Worm (Caenorhabditis elegans) whole organism, early embryonic: ENCODE measurements around the gene srg-57.

Source experiments
- ama-1 ChIP-seq: fragments of 150-350 bp; optimal IDR thresholded peaks from 2 replicates; lab custom pipeline; 2014
- ceh-36 ChIP-seq: sonication (generic microtip); optimal IDR thresholded peaks from 2 replicates; lab custom pipeline; 2016; ENCODE audit warnings: missing genetic modification characterization, inconsistent platforms, missing compliant biosample characterization
- ets-7 ChIP-seq: sonication (generic microtip); optimal IDR thresholded peaks from 2 replicates; lab custom pipeline; 2016; ENCODE audit warnings: missing genotype, missing genetic modification characterization, missing compliant biosample characterization
- scrt-1 ChIP-seq: fragments of 200-800 bp; sonication (Bioruptor generic); IDR thresholded peaks from 2 replicates; pipeline ENCODE4 v1.3.6; 2022; ENCODE audit warnings: missing genetic modification characterization, missing compliant biosample characterization
- sea-1 ChIP-seq: fragments of 200-800 bp; sonication (Bioruptor generic); conservative IDR thresholded peaks from 2 replicates; pipeline ENCODE4 v1.3.6; 2022; ENCODE audit warnings: missing genetic modification characterization, missing compliant biosample characterization
- tbx-11 ChIP-seq: fragments of 200-800 bp; sonication (Bioruptor generic); IDR thresholded peaks from 2 replicates; pipeline ENCODE4 v1.3.6; 2022; ENCODE audit warnings: missing genetic modification characterization, missing compliant biosample characterization

DNA sequence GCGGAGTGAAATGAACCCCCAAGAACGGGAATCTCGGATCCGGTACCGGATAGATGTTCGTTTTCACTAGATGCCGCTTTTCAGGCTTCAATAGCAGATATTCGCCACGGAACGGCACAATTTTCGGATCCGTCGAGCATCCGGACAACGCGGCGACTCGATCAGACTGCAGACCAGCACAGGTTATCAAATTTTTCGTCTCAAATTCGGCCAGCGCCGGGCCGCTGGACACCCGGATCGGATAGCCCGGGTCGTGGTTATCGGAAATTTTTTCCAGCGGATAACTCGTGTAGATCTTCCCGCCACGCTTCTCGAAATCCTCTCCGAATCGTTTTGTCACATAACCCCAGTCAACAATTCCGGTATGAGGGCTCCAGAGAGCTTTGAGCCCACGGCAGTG lies 43.8 kb downstream of the srg-57 start:
- no peak for TF ChIP-seq ceh-36
- TF ChIP-seq scrt-1 (GFP tag; lab: Robert Waterston, UW): no peak
- TF ChIP-seq ama-1: no peak
- no peak for TF ChIP-seq tbx-11
- TF ChIP-seq ets-7 (tag; lab: Kevin White, UChicago): no peak
- no peak for TF ChIP-seq sea-1 (GFP tag; lab: Robert Waterston, UW)
